Worm (Caenorhabditis elegans) whole organism, L3 larva: ENCODE data around the gene dcaf-1.

ENCODE experiments used
- R02D3.7 ChIP-seq: fragments of 150-350 bp; optimal IDR thresholded peaks from 2 replicates; lab custom pipeline; 2014; ENCODE audit warnings: missing biosample characterization, missing genetic modification characterization
- ceh-16 ChIP-seq: sonication (generic microtip); optimal IDR thresholded peaks from 2 replicates; lab custom pipeline; 2017; ENCODE audit warnings: missing biosample characterization, missing genetic modification characterization
- ceh-28 ChIP-seq: fragments of 150-350 bp; optimal IDR thresholded peaks from 2 replicates; lab custom pipeline; 2014; ENCODE audit warnings: missing biosample characterization, missing genetic modification reagents, missing genetic modification characterization
- ceh-82 ChIP-seq: fragments of 150-350 bp; optimal IDR thresholded peaks from 2 replicates; lab custom pipeline; 2014; ENCODE audit warnings: missing biosample characterization, missing genetic modification characterization
- daf-12 ChIP-seq: fragments of 150-350 bp; optimal IDR thresholded peaks from 2 replicates; lab custom pipeline; 2014; ENCODE audit warnings: missing biosample characterization, missing genetic modification reagents, missing genetic modification characterization
- egl-27 ChIP-seq: sonication (generic microtip); optimal IDR thresholded peaks from 4 replicates; lab custom pipeline; 2017; ENCODE audit warnings: missing biosample characterization, missing genetic modification reagents, missing genetic modification characterization
- egl-5 ChIP-seq: fragments of 150-350 bp; optimal IDR thresholded peaks from 2 replicates; lab custom pipeline; 2017; ENCODE audit warnings: missing biosample characterization, missing genetic modification reagents, missing genetic modification characterization, inconsistent platforms
- elt-1 ChIP-seq: fragments of 150-350 bp; optimal IDR thresholded peaks from 2 replicates; lab custom pipeline; 2014; ENCODE audit warnings: missing biosample characterization, missing genetic modification characterization
- elt-2 ChIP-seq: sonication (generic microtip); optimal IDR thresholded peaks from 2 replicates; lab custom pipeline; 2016; ENCODE audit warnings: missing genetic modification reagents, mild to moderate bottlenecking, missing genetic modification characterization, missing compliant biosample characterization
- elt-3 ChIP-seq, 3 experiments: fragments of 150-350 bp in 1 of 3; sonication (generic microtip) in 2 of 3; optimal IDR thresholded peaks; 2 replicates in 2 of 3; 4 replicates in 1 of 3; lab custom pipeline; 2014 to 2017; ENCODE audit warnings: missing biosample characterization in 3 of 3, missing genetic modification characterization in 3 of 3
- eor-1 ChIP-seq, 2 experiments: fragments of 150-350 bp; optimal IDR thresholded peaks; 2 replicates each; lab custom pipeline; 2014 to 2018; ENCODE audit warnings: missing biosample characterization in 2 of 2, missing genetic modification characterization in 2 of 2
- fkh-10 ChIP-seq: sonication (generic microtip); optimal IDR thresholded peaks from 2 replicates; lab custom pipeline; 2017; ENCODE audit warnings: missing biosample characterization, missing genetic modification reagents, missing genetic modification characterization
- fkh-2 ChIP-seq: fragments of 150-350 bp; optimal IDR thresholded peaks from 2 replicates; lab custom pipeline; 2014; ENCODE audit warnings: missing biosample characterization, missing genetic modification reagents, missing genetic modification characterization
- hmg-11 ChIP-seq: sonication (generic microtip); optimal IDR thresholded peaks from 2 replicates; lab custom pipeline; 2016; ENCODE audit warnings: missing genetic modification characterization, missing compliant biosample characterization
- jun-1 ChIP-seq: fragments of 150-350 bp; optimal IDR thresholded peaks from 2 replicates; lab custom pipeline; 2014; ENCODE audit warnings: missing biosample characterization, missing genetic modification reagents, missing genetic modification characterization
- lin-15B ChIP-seq: fragments of 150-350 bp; optimal IDR thresholded peaks from 2 replicates; lab custom pipeline; 2014; ENCODE audit warnings: missing biosample characterization, missing genetic modification characterization
- lin-39 ChIP-seq: fragments of 150-350 bp; optimal IDR thresholded peaks from 2 replicates; lab custom pipeline; 2018; ENCODE audit warnings: missing biosample characterization, missing genetic modification reagents, missing genetic modification characterization
- lsy-12 ChIP-seq: sonication (generic microtip); optimal IDR thresholded peaks from 2 replicates; lab custom pipeline; 2016; ENCODE audit warnings: mild to moderate bottlenecking, missing genetic modification characterization, missing compliant biosample characterization
- mdl-1 ChIP-seq: fragments of 150-350 bp; optimal IDR thresholded peaks from 2 replicates; lab custom pipeline; 2014; ENCODE audit warnings: missing biosample characterization, missing genetic modification characterization
- nfya-1 ChIP-seq: sonication (generic microtip); optimal IDR thresholded peaks from 2 replicates; lab custom pipeline; 2017; ENCODE audit warnings: missing genetic modification characterization, mild to moderate bottlenecking, missing compliant biosample characterization, antibody characterized with exemption, moderate library complexity; ENCODE audit not compliant: insufficient read depth
- nhr-12 ChIP-seq: fragments of 150-350 bp; optimal IDR thresholded peaks from 2 replicates; lab custom pipeline; 2014; ENCODE audit warnings: missing biosample characterization, missing genetic modification characterization
- nhr-23 ChIP-seq: fragments of 150-350 bp; optimal IDR thresholded peaks from 2 replicates; lab custom pipeline; 2014; ENCODE audit warnings: missing biosample characterization, missing genetic modification reagents, missing genetic modification characterization
- nhr-237 ChIP-seq: fragments of 150-350 bp; optimal IDR thresholded peaks from 2 replicates; lab custom pipeline; 2014; ENCODE audit warnings: missing biosample characterization, missing genetic modification characterization
- nhr-25 ChIP-seq: sonication (generic microtip); optimal IDR thresholded peaks from 2 replicates; lab custom pipeline; 2017; ENCODE audit warnings: missing biosample characterization, missing genetic modification characterization
- nhr-28 ChIP-seq: fragments of 150-350 bp; optimal IDR thresholded peaks from 2 replicates; lab custom pipeline; 2014; ENCODE audit warnings: missing biosample characterization, missing genetic modification characterization
- nhr-43 ChIP-seq: sonication (generic microtip); optimal IDR thresholded peaks from 2 replicates; lab custom pipeline; 2016; ENCODE audit warnings: mild to moderate bottlenecking, missing genetic modification characterization, missing compliant biosample characterization; ENCODE audit not compliant: poor library complexity, severe bottlenecking
- nhr-77 ChIP-seq: fragments of 150-350 bp; optimal IDR thresholded peaks from 2 replicates; lab custom pipeline; 2014; ENCODE audit warnings: missing biosample characterization, missing genetic modification characterization
- pha-4 ChIP-seq: fragments of 150-350 bp; optimal IDR thresholded peaks from 2 replicates; lab custom pipeline; 2014; ENCODE audit warnings: missing biosample characterization, missing genetic modification reagents, missing genetic modification characterization
- pqm-1 ChIP-seq: fragments of 150-350 bp; optimal IDR thresholded peaks from 2 replicates; lab custom pipeline; 2017; ENCODE audit warnings: missing biosample characterization, missing genetic modification characterization, inconsistent platforms
- sea-2 ChIP-seq: fragments of 150-350 bp; sonication (generic microtip); optimal IDR thresholded peaks from 4 replicates; lab custom pipeline; 2014; ENCODE audit warnings: missing biosample characterization, missing genetic modification reagents, missing genetic modification characterization
- skn-1 ChIP-seq: fragments of 150-350 bp; optimal IDR thresholded peaks from 2 replicates; lab custom pipeline; 2014; ENCODE audit warnings: missing biosample characterization, missing genetic modification characterization
- tbx-2 ChIP-seq: sonication (generic microtip); optimal IDR thresholded peaks from 2 replicates; lab custom pipeline; 2016; ENCODE audit warnings: mild to moderate bottlenecking, missing genetic modification characterization, missing compliant biosample characterization
- ztf-11 ChIP-seq: fragments of 150-350 bp; optimal IDR thresholded peaks from 2 replicates; lab custom pipeline; 2014; ENCODE audit warnings: missing biosample characterization, missing genetic modification characterization
- ztf-4 ChIP-seq: fragments of 150-350 bp; optimal IDR thresholded peaks from 2 replicates; lab custom pipeline; 2014; ENCODE audit warnings: missing biosample characterization, missing genetic modification characterization

Gene dcaf-1

ce11 chrIV:9706704-9707197 is at the start of gene dcaf-1, which contains the start of gene dph-3:
dcaf-1 (minus strand) TSS chrIV:9706723.
dph-3 (plus strand) TSS chrIV:9707147.
- no peak for TF ChIP-seq sea-2
- peak; percentile 69 for TF ChIP-seq egl-5
- peak; percentile 48 for TF ChIP-seq lin-15B
- TF ChIP-seq skn-1 (tag; lab: Kevin White, UChicago) = peak; percentile 80
- no peak for TF ChIP-seq egl-27 (tag; lab: Kevin White, UChicago)
- TF ChIP-seq ceh-28 (tag; lab: Kevin White, UChicago) = no peak
- TF ChIP-seq elt-2 = peak; percentile 14
- peak; percentile 78 for TF ChIP-seq nfya-1 (tag; lab: Kevin White, UChicago)
- peak; percentile 58 for TF ChIP-seq pha-4 (tag; lab: Kevin White, UChicago)
- TF ChIP-seq hmg-11 = peak; percentile 35
- TF ChIP-seq nhr-23 = peak; percentile 22
- TF ChIP-seq, all 47 proteins: peak for 8

DNA sequence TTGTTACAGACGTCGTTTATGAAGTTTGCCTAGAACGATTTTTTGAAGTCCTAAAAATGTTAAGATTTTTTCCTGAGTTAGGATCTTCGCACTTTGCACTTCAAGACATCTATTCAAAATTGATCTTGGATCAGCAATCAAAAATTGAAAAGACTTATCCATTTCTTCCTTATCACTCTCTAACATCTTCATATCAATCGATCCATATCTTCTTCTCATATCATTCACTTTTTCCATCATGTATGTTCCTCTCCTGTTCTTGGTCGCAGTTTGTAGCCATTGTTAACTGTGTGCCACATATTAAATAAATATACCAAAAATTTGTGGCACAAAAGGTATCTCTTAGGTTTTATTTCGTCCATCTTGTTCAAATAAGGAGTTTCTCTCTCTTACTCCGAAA is 49.2 kb upstream of the dcaf-1 start:
- no peak for TF ChIP-seq eor-1 (tag; optimal IDR thresholded peaks at IDR 0.05; lab: Kevin White, UChicago)
- no peak for TF ChIP-seq nhr-28 (tag; lab: Kevin White, UChicago)
- TF ChIP-seq tbx-2 = no peak
- TF ChIP-seq fkh-10 = no peak
- TF ChIP-seq elt-3 (tag; optimal IDR thresholded peaks at IDR 0.05; lab: Kevin White, UChicago) = peak in 1 of 3 experiments; percentile 84
- no peak for TF ChIP-seq egl-27 (tag; lab: Kevin White, UChicago)

DNA sequence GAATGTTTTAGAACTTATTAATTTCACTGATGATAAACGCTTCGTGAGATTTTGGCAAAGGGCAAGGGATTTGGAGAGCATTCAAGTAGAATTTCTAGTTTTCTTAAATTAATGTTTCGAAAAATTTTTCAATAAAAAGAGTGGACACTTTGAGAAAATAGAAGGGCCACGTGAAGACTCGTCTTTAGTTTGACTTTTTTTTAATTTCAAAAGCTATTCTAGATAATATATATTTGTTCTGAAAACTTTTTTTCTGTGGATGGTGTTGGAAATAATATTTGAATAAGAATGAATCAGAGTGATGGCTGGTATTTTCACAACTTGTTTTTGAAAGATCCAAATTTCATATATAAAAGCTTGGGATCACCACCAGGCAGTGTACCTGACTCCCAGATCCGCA is 41.8 kb upstream of the dcaf-1 start, which contains the start of gene C28D4.8:
Gene C28D4.8, minus strand, starts transcription at position 101 of the 400 bp plus-strand sequence.
- TF ChIP-seq nhr-77 (tag; lab: Kevin White, UChicago) (no peak), elt-3 (tag; optimal IDR thresholded peaks at IDR 0.05; lab: Kevin White, UChicago) (no peak), ceh-82 (tag; lab: Kevin White, UChicago) (no peak), mdl-1 (no peak), R02D3.7 (tag; lab: Kevin White, UChicago) (no peak), nhr-25 (no peak), eor-1 (tag; optimal IDR thresholded peaks at IDR 0.05; lab: Kevin White, UChicago) (no peak), nhr-28 (tag; lab: Kevin White, UChicago) (no peak), ztf-4 (no peak)
- TF ChIP-seq, all 47 proteins: peak for 0

DNA sequence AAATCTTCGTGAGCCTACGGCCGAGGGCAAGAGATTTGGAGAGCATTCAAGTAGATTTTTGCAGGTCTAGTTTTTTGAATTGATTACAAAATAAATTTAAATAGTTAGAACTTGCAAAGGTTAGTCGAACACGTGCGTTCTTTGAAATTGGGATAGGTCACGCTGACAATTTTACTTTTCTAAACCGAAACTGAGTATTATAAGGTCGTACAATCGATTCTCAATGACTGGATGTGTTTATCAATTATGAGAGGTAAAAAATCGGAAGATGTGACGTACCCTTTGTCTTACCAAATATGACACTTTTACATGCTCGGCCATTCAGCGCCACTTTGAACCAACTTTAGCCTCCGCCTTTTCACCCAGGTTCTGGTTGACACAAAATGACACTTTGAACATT is 40.2 kb upstream of the dcaf-1 start, which contains the start of gene C28D4.5:
Gene C28D4.5, minus strand, starts transcription at position 101 of the 400 bp plus-strand sequence.
- TF ChIP-seq lin-39 (no peak), ceh-28 (tag; lab: Kevin White, UChicago) (no peak), pqm-1 (tag; lab: Kevin White, UChicago) (no peak), nhr-43 (tag; lab: Kevin White, UChicago) (no peak), ztf-11 (tag; lab: Kevin White, UChicago) (no peak), nhr-237 (tag; lab: Kevin White, UChicago) (no peak), elt-1 (tag; lab: Kevin White, UChicago) (no peak), lsy-12 (tag; lab: Kevin White, UChicago) (no peak), fkh-10 (no peak), nhr-12 (no peak), egl-5 (no peak), jun-1 (tag; lab: Kevin White, UChicago) (no peak), ceh-16 (no peak), hmg-11 (no peak), fkh-2 (tag; lab: Kevin White, UChicago) (no peak)

ce11 chrIV:9744905-9745304 is 38.4 kb upstream of the dcaf-1 start, which contains the start of gene C28D4.4:
C28D4.4 (minus strand) TSS chrIV:9745005.
- no peak for TF ChIP-seq ceh-82 (tag; lab: Kevin White, UChicago)
- no peak for TF ChIP-seq egl-27 (tag; lab: Kevin White, UChicago)
- TF ChIP-seq sea-2 = no peak
- TF ChIP-seq ceh-16 = no peak
- no peak for TF ChIP-seq pqm-1 (tag; lab: Kevin White, UChicago)
- TF ChIP-seq daf-12 = no peak
